Fruit fly (Drosophila melanogaster) whole organism, embryonic: ENCODE measurements around the gene LManIV.
A peak's percentile ranks its signal among the peaks of the same experiment; 100 is the strongest.

Source experiments
- Antp ChIP-seq: fragments of 200-800 bp; sonication (Bioruptor generic); optimal IDR thresholded peaks from 3 replicates; lab custom pipeline; 2016; ENCODE audit warnings: missing biosample characterization, missing genetic modification characterization
- Atf-2 ChIP-seq: fragments of 200-800 bp; sonication (Bioruptor generic); optimal IDR thresholded peaks from 2 replicates; lab custom pipeline; 2016; ENCODE audit warnings: missing biosample characterization, missing genetic modification characterization
- Atf3 ChIP-seq: fragments of 200-800 bp; sonication (Bioruptor generic); optimal IDR thresholded peaks from 3 replicates; lab custom pipeline; 2016; ENCODE audit warnings: missing biosample characterization, missing genetic modification characterization
- CG11456 ChIP-seq: fragments of 200-800 bp; sonication (Bioruptor generic); IDR thresholded peaks from 3 replicates; pipeline ENCODE4 v1.3.6; 2022; ENCODE audit warnings: missing biosample characterization, missing genetic modification characterization
- CG11560 ChIP-seq: fragments of 200-800 bp; sonication (Bioruptor generic); IDR thresholded peaks from 3 replicates; pipeline ENCODE4 v1.3.6; 2022; ENCODE audit warnings: missing biosample characterization, missing genetic modification characterization
- CG11695 ChIP-seq: fragments of 200-800 bp; sonication (Bioruptor generic); IDR thresholded peaks from 3 replicates; pipeline ENCODE4 v1.3.6; 2022; ENCODE audit warnings: missing biosample characterization, missing genetic modification characterization
- CG12155 ChIP-seq: fragments of 200-800 bp; sonication (Bioruptor generic); optimal IDR thresholded peaks from 3 replicates; lab custom pipeline; 2016; ENCODE audit warnings: missing biosample characterization, missing genetic modification characterization
- CG13894 ChIP-seq: fragments of 200-800 bp; sonication (Bioruptor generic); optimal IDR thresholded peaks from 3 replicates; lab custom pipeline; 2018; ENCODE audit warnings: missing biosample characterization, mild to moderate bottlenecking, missing genetic modification characterization, moderate library complexity
- CG14441 ChIP-seq: fragments of 200-800 bp; sonication (Bioruptor generic); IDR thresholded peaks from 2 replicates; pipeline ENCODE4 v1.3.6; 2022; ENCODE audit warnings: missing biosample characterization, missing genetic modification characterization
- CG1647 ChIP-seq: fragments of 200-800 bp; sonication (Bioruptor generic); optimal IDR thresholded peaks from 3 replicates; lab custom pipeline; 2016; ENCODE audit warnings: missing biosample characterization, missing genetic modification characterization
- CG17359 ChIP-seq: fragments of 200-800 bp; sonication (Bioruptor generic); optimal IDR thresholded peaks from 3 replicates; lab custom pipeline; 2018; ENCODE audit warnings: missing biosample characterization, mild to moderate bottlenecking, missing genetic modification characterization, moderate library complexity
- CG18599 ChIP-seq: fragments of 200-800 bp; sonication (Bioruptor generic); optimal IDR thresholded peaks from 3 replicates; lab custom pipeline; 2017; ENCODE audit warnings: missing biosample characterization, missing genetic modification characterization, mild to moderate bottlenecking, moderate library complexity, missing genetic modification reagents
- CG18764 ChIP-seq: fragments of 200-800 bp; sonication (Bioruptor generic); optimal IDR thresholded peaks from 3 replicates; lab custom pipeline; 2016; ENCODE audit warnings: missing biosample characterization, missing genetic modification characterization
- CG2202 ChIP-seq: fragments of 200-800 bp; sonication (Bioruptor generic); optimal IDR thresholded peaks from 2 replicates; lab custom pipeline; 2018; ENCODE audit warnings: missing biosample characterization, mild to moderate bottlenecking, missing genetic modification characterization
- CG2678 ChIP-seq: fragments of 200-800 bp; sonication (Bioruptor generic); optimal IDR thresholded peaks from 3 replicates; lab custom pipeline; 2019; ENCODE audit warnings: missing biosample characterization, mild to moderate bottlenecking, missing genetic modification characterization, moderate library complexity
- CG3995 ChIP-seq: fragments of 200-800 bp; sonication (Bioruptor generic); optimal IDR thresholded peaks from 3 replicates; lab custom pipeline; 2016; ENCODE audit warnings: missing biosample characterization, missing genetic modification characterization
- CG42726 ChIP-seq: fragments of 200-800 bp; sonication (Bioruptor generic); IDR thresholded peaks from 2 replicates; pipeline ENCODE4 v1.3.6; 2022; ENCODE audit warnings: missing biosample characterization, missing genetic modification characterization; ENCODE audit not compliant: partially characterized antibody
- CG4707 ChIP-seq: fragments of 200-800 bp; sonication (Bioruptor generic); optimal IDR thresholded peaks from 2 replicates; lab custom pipeline; 2018; ENCODE audit warnings: missing biosample characterization, mild to moderate bottlenecking, missing genetic modification characterization, moderate library complexity
- CG6765 ChIP-seq: fragments of 200-800 bp; sonication (Bioruptor generic); optimal IDR thresholded peaks from 3 replicates; lab custom pipeline; 2017; ENCODE audit warnings: missing biosample characterization, mild to moderate bottlenecking, missing genetic modification characterization
- CG7271 ChIP-seq: fragments of 200-800 bp; sonication (Bioruptor generic); optimal IDR thresholded peaks from 2 replicates; lab custom pipeline; 2018; ENCODE audit warnings: missing biosample characterization, mild to moderate bottlenecking, missing genetic modification characterization, moderate library complexity
- CG7928 ChIP-seq: fragments of 200-800 bp; sonication (Bioruptor generic); optimal IDR thresholded peaks from 2 replicates; lab custom pipeline; 2017; ENCODE audit warnings: missing biosample characterization, mild to moderate bottlenecking, missing genetic modification characterization
- CG8359 ChIP-seq: fragments of 200-800 bp; sonication (Bioruptor generic); optimal IDR thresholded peaks from 2 replicates; lab custom pipeline; 2017; ENCODE audit warnings: missing biosample characterization, mild to moderate bottlenecking, missing genetic modification characterization, borderline replicate concordance
- CG8924 ChIP-seq: fragments of 200-800 bp; optimal IDR thresholded peaks from 3 replicates; lab custom pipeline; 2019; ENCODE audit warnings: missing biosample characterization, mild to moderate bottlenecking, missing genetic modification characterization, moderate library complexity
- GATAe ChIP-seq: fragments of 200-800 bp; sonication (Bioruptor generic); conservative IDR thresholded peaks from 2 replicates; pipeline ENCODE4 v1.3.6; 2022; ENCODE audit warnings: missing biosample characterization, missing genetic modification characterization
- Hr51 ChIP-seq, 2 experiments: fragments of 200-800 bp; sonication (Bioruptor generic); optimal IDR thresholded peaks; 2 replicates in 1 of 2; 3 replicates in 1 of 2; lab custom pipeline; 2016 to 2018; ENCODE audit warnings: missing biosample characterization in 2 of 2, missing genetic modification characterization in 2 of 2, mild to moderate bottlenecking in 1 of 2, moderate library complexity in 1 of 2
- Sox102F ChIP-seq: fragments of 200-800 bp; sonication (Bioruptor generic); optimal IDR thresholded peaks from 2 replicates; lab custom pipeline; 2018; ENCODE audit warnings: missing biosample characterization, mild to moderate bottlenecking, missing genetic modification characterization, moderate library complexity
- ap ChIP-seq: fragments of 200-800 bp; sonication (Bioruptor generic); IDR thresholded peaks from 2 replicates; pipeline ENCODE4 v1.3.6; 2022; ENCODE audit warnings: missing biosample characterization, missing genetic modification characterization
- bowl ChIP-seq: fragments of 200-800 bp; sonication (Bioruptor generic); IDR thresholded peaks from 2 replicates; pipeline ENCODE4 v1.3.6; 2022; ENCODE audit warnings: missing biosample characterization, missing genetic modification characterization
- btn ChIP-seq: fragments of 200-800 bp; sonication (Bioruptor generic); optimal IDR thresholded peaks from 2 replicates; lab custom pipeline; 2016; ENCODE audit warnings: missing biosample characterization, missing genetic modification characterization
- chn ChIP-seq: fragments of 200-800 bp; sonication (Bioruptor generic); optimal IDR thresholded peaks from 2 replicates; lab custom pipeline; 2016; ENCODE audit warnings: missing biosample characterization, missing genetic modification characterization
- dpn ChIP-seq, 2 experiments: fragments of 200-800 bp; sonication (Bioruptor generic); optimal IDR thresholded peaks; 3 replicates each; lab custom pipeline; 2016; ENCODE audit warnings: missing biosample characterization in 2 of 2, missing genetic modification characterization in 2 of 2
- ems ChIP-seq: fragments of 200-800 bp; sonication (Bioruptor generic); optimal IDR thresholded peaks from 3 replicates; lab custom pipeline; 2016; ENCODE audit warnings: missing biosample characterization, missing genetic modification characterization
- ewg ChIP-seq: fragments of 200-800 bp; sonication (Bioruptor generic); optimal IDR thresholded peaks from 3 replicates; lab custom pipeline; 2017; ENCODE audit warnings: mild to moderate bottlenecking, missing biosample characterization, missing genetic modification reagents, missing genetic modification characterization
- ftz-f1 ChIP-seq: fragments of 200-800 bp; sonication (Bioruptor generic); optimal IDR thresholded peaks from 2 replicates; lab custom pipeline; 2016; ENCODE audit warnings: missing biosample characterization, missing genetic modification characterization
- gcm2 ChIP-seq: fragments of 200-800 bp; sonication (Bioruptor generic); optimal IDR thresholded peaks from 2 replicates; lab custom pipeline; 2016; ENCODE audit warnings: missing biosample characterization, missing genetic modification characterization
- gem ChIP-seq: fragments of 200-800 bp; sonication (Bioruptor generic); optimal IDR thresholded peaks from 2 replicates; lab custom pipeline; 2019; ENCODE audit warnings: missing biosample characterization, mild to moderate bottlenecking, missing genetic modification characterization, moderate library complexity
- grn ChIP-seq: fragments of 200-800 bp; sonication (Bioruptor generic); optimal IDR thresholded peaks from 3 replicates; lab custom pipeline; 2017; ENCODE audit warnings: missing biosample characterization, missing genetic modification characterization
- hbn ChIP-seq: fragments of 200-800 bp; sonication (Bioruptor generic); IDR thresholded peaks from 2 replicates; pipeline ENCODE4 v1.3.6; 2022; ENCODE audit warnings: missing biosample characterization, missing genetic modification characterization; ENCODE audit not compliant: partially characterized antibody
- hkb ChIP-seq, 2 experiments: fragments of 200-800 bp in 1 of 2; fragments of >200 bp in 1 of 2; sonication (Bioruptor generic) in 1 of 2; IDR thresholded peaks in 1 of 2; optimal IDR thresholded peaks in 1 of 2; 2 replicates each; pipeline versions ENCODE4 v1.3.6 to Lab custom; 2017 to 2022; ENCODE audit warnings: missing biosample characterization in 1 of 2, missing genetic modification characterization in 1 of 2
- jing ChIP-seq: fragments of 200-800 bp; sonication (Bioruptor generic); optimal IDR thresholded peaks from 2 replicates; lab custom pipeline; 2018; ENCODE audit warnings: missing biosample characterization, mild to moderate bottlenecking, missing genetic modification characterization
- pros ChIP-seq: fragments of 200-800 bp; sonication (Bioruptor generic); optimal IDR thresholded peaks from 3 replicates; lab custom pipeline; 2019; ENCODE audit warnings: missing biosample characterization, mild to moderate bottlenecking, missing genetic modification characterization, moderate library complexity
- rib ChIP-seq: fragments of 200-800 bp; sonication (Bioruptor generic); IDR thresholded peaks from 2 replicates; pipeline ENCODE4 v1.3.6; 2022; ENCODE audit warnings: missing biosample characterization, missing genetic modification characterization
- row ChIP-seq: fragments of 200-800 bp; sonication (Bioruptor generic); IDR thresholded peaks from 3 replicates; pipeline ENCODE4 v1.3.6; 2022; ENCODE audit warnings: missing biosample characterization, missing genetic modification characterization
- sens-2 ChIP-seq: fragments of 200-800 bp; sonication (Bioruptor generic); IDR thresholded peaks from 2 replicates; pipeline ENCODE4 v1.3.6; 2022; ENCODE audit warnings: missing biosample characterization, missing genetic modification characterization
- sisA ChIP-seq: fragments of 200-800 bp; sonication (Bioruptor generic); IDR thresholded peaks from 2 replicates; pipeline ENCODE4 v1.3.6; 2022; ENCODE audit warnings: missing biosample characterization, missing genetic modification characterization
- slp2 ChIP-seq: fragments of 200-800 bp; sonication (Bioruptor generic); optimal IDR thresholded peaks from 2 replicates; lab custom pipeline; 2016; ENCODE audit warnings: missing biosample characterization, missing genetic modification characterization
- sob ChIP-seq: fragments of 200-800 bp; sonication (Bioruptor generic); IDR thresholded peaks from 2 replicates; pipeline ENCODE4 v1.3.6; 2022; ENCODE audit warnings: missing biosample characterization, missing genetic modification characterization
- stc ChIP-seq: fragments of 200-800 bp; sonication (Bioruptor generic); IDR thresholded peaks from 2 replicates; pipeline ENCODE4 v1.3.6; 2022; ENCODE audit warnings: missing biosample characterization, missing genetic modification characterization
- vfl ChIP-seq: fragments of 200-800 bp; sonication (Bioruptor generic); optimal IDR thresholded peaks from 2 replicates; lab custom pipeline; 2016; ENCODE audit warnings: missing biosample characterization, missing genetic modification characterization
- wor ChIP-seq: fragments of 200-800 bp; sonication (Bioruptor generic); IDR thresholded peaks from 2 replicates; pipeline ENCODE4 v1.3.6; 2022; ENCODE audit warnings: missing biosample characterization, missing genetic modification characterization
- zfh2 ChIP-seq: fragments of 200-800 bp; sonication (Bioruptor generic); optimal IDR thresholded peaks from 2 replicates; lab custom pipeline; 2016; ENCODE audit warnings: missing biosample characterization, missing genetic modification characterization

LManIV gene

dm6 chr2L:8719757-8720156, 52.4 kb downstream of the LManIV start (continued):
- TF ChIP-seq CG7271 (tag; lab: Kevin White, UChicago) (no peak), slp2 (GFP tag; lab: Kevin White, UChicago) (no peak), CG17359 (tag; lab: Kevin White, UChicago) (peak; percentile 11), CG11456 (GFP tag; lab: Robert Waterston, UW) (no peak), row (GFP tag; lab: Robert Waterston, UW) (no peak), gcm2 (GFP tag; lab: Kevin White, UChicago) (no peak), CG42726 (GFP tag; lab: Robert Waterston, UW) (no peak), ewg (GFP tag; lab: Kevin White, UChicago) (no peak), CG6765 (GFP tag; lab: Kevin White, UChicago) (peak; percentile 35), jing (no peak), CG8924 (no peak), btn (GFP tag; lab: Kevin White, UChicago) (no peak), grn (peak; percentile 98), hbn (GFP tag; lab: Robert Waterston, UW) (no peak), Hr51 (GFP tag; optimal IDR thresholded peaks at IDR 0.05; lab: Kevin White, UChicago) (no peak), ftz-f1 (peak; percentile 30), CG4707 (GFP tag; lab: Kevin White, UChicago) (no peak), sob (GFP tag; lab: Robert Waterston, UW) (peak; percentile 38; the same call in 1 of the 2 replicates), CG14441 (GFP tag; lab: Robert Waterston, UW) (no peak), chn (GFP tag; lab: Kevin White, UChicago) (no peak), wor (no peak), CG12155 (GFP tag; lab: Kevin White, UChicago) (no peak), gem (tag; lab: Kevin White, UChicago) (no peak), CG18599 (GFP tag; lab: Kevin White, UChicago) (peak; percentile 33), CG13894 (peak; percentile 11), hkb (optimal IDR thresholded peaks at IDR 0.05; lab: Kevin White, UChicago) (no peak), hkb (GFP tag; IDR thresholded peaks at IDR 0.05; lab: Robert Waterston, UW) (no peak), CG18764 (no peak), CG2202 (no peak), GATAe (GFP tag; lab: Robert Waterston, UW) (peak; percentile 66), Atf3 (GFP tag; lab: Kevin White, UChicago) (no peak), bowl (GFP tag; lab: Robert Waterston, UW) (no peak), pros (GFP tag; lab: Kevin White, UChicago) (no peak), CG1647 (GFP tag; lab: Kevin White, UChicago) (no peak), sisA (GFP tag; lab: Robert Waterston, UW) (no peak), Antp (GFP tag; lab: Kevin White, UChicago) (no peak), zfh2 (GFP tag; lab: Kevin White, UChicago) (no peak), CG2678 (tag; lab: Kevin White, UChicago) (peak; percentile 16), CG11560 (tag; lab: Robert Waterston, UW) (no peak), Atf-2 (GFP tag; lab: Kevin White, UChicago) (no peak), sens-2 (GFP tag; lab: Robert Waterston, UW) (peak; percentile 78), ap (GFP tag; lab: Robert Waterston, UW) (no peak), CG11695 (GFP tag; lab: Robert Waterston, UW) (no peak), CG7928 (GFP tag; lab: Kevin White, UChicago) (no peak), CG8359 (GFP tag; lab: Kevin White, UChicago) (no peak), Sox102F (GFP tag; lab: Kevin White, UChicago) (no peak), ems (GFP tag; lab: Kevin White, UChicago) (no peak), vfl (GFP tag; lab: Kevin White, UChicago) (no peak), stc (GFP tag; lab: Robert Waterston, UW) (no peak), rib (GFP tag; lab: Robert Waterston, UW) (peak; percentile 23; the same call in 1 of the 2 replicates), dpn (GFP tag; optimal IDR thresholded peaks at IDR 0.05; lab: Kevin White, UChicago) (no peak), CG3995 (GFP tag; lab: Kevin White, UChicago) (no peak)
